Worm (Caenorhabditis elegans): ENCODE data around the gene F54D5.17.

DNA sequence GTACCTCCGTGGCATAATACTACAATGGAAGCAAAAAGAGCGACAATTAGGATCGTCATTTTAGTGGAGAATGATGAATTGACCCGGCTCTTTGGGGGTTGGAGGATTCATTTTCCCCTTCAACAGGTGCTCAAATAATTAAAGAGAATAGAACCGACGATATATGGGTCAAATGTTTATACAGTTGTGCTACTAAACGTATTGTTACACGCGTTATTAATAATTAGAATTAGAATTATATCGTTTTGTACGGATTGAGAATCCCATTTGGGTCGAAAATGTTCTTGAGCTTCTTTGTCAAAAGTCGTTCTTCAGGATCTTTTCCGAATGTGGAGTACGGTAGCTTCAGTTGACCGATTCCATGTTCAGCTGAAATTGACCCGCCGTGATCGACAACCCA, 17.7 kb upstream of the F54D5.17 start, which contains the start of gene Y62F5A.9:
- no peak for TF ChIP-seq lsy-12 (tag; optimal IDR thresholded peaks at IDR 0.05)
- no peak for TF ChIP-seq elt-3 (tag; optimal IDR thresholded peaks at IDR 0.05)

Measured in whole organism, L3 larva.